Worm (Caenorhabditis elegans) whole organism, L2 larva: Measurements from ENCODE around the gene fbxb-104.

Source experiments
- C34F6.9 ChIP-seq: fragments of 150-350 bp; optimal IDR thresholded peaks from 2 replicates; lab custom pipeline; 2014; ENCODE audit warnings: missing biosample characterization, missing genetic modification characterization
- ceh-16 ChIP-seq: fragments of 150-350 bp; optimal IDR thresholded peaks from 2 replicates; lab custom pipeline; 2014; ENCODE audit warnings: missing biosample characterization, missing genetic modification characterization
- fos-1 ChIP-seq: fragments of 150-350 bp; optimal IDR thresholded peaks from 2 replicates; lab custom pipeline; 2014; ENCODE audit warnings: missing biosample characterization, missing genetic modification characterization
- unc-55 ChIP-seq: fragments of 150-350 bp; sonication (generic microtip); optimal IDR thresholded peaks from 3 replicates; lab custom pipeline; 2014; ENCODE audit warnings: missing biosample characterization, missing genetic modification reagents, missing genetic modification characterization

DNA sequence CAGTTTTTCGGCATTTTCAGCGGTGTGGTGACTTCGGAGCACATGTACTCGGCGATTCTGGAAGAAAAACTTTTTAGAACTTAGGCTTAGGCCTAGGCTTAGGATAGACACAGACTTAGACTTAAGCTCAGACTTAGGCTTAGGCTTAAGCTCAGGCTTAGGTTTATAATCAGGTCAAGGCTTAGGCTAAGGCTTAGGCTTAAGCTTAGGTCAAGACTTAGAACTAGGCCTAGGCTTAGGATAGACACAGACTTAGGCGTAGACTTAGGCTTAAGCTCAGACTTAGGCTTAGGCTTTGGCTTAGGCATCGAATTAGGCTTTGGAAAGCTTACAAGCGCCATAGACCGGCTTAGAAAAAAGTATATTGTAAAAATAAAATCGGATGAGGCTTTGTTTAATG lies 535 bp downstream of the fbxb-104 start:
- no peak for TF ChIP-seq fos-1 (tag; lab: Kevin White, UChicago)
- no peak for TF ChIP-seq ceh-16
- TF ChIP-seq C34F6.9: no peak
- no peak for TF ChIP-seq unc-55 (GFP tag; lab: Kevin White, UChicago)
